Fruit fly (Drosophila melanogaster) Kc167 (cell line): Measurements from ENCODE around the gene amos.

ENCODE experiments used
- Myc ChIP-seq: fragments of >200 bp; optimal IDR thresholded peaks from 2 replicates; lab custom pipeline; 2017; ENCODE audit warnings: missing external identifiers
- Sin3A ChIP-seq: fragments of >200 bp; optimal IDR thresholded peaks from 2 replicates; lab custom pipeline; 2018; ENCODE audit warnings: missing external identifiers
- h ChIP-seq: fragments of >200 bp; optimal IDR thresholded peaks from 3 replicates; lab custom pipeline; 2018; ENCODE audit warnings: missing external identifiers
- psq ChIP-seq: fragments of >200 bp; optimal IDR thresholded peaks from 2 replicates; lab custom pipeline; 2017; ENCODE audit warnings: missing external identifiers
- ttk ChIP-seq: sonication (Bioruptor generic); optimal IDR thresholded peaks from 2 replicates; lab custom pipeline; 2017; ENCODE audit warnings: missing external identifiers

- no peak for TF ChIP-seq Sin3A (lab: Kevin White, UChicago)
- TF ChIP-seq Myc (lab: Kevin White, UChicago), result no peak
- no peak for TF ChIP-seq psq
- TF ChIP-seq h (lab: Kevin White, UChicago), result no peak
- no peak for TF ChIP-seq ttk
Observed at dm6 chr2L:18590100-18590941, 6.4 kb downstream of the amos start, which contains the start of the genes Pde11 and CG15160.
